Fruit fly (Drosophila melanogaster) whole organism, embryonic: ENCODE data around the gene pHCl-1.

Experiments used
- B-H1 ChIP-seq: fragments of 200-800 bp; sonication (Bioruptor generic); IDR thresholded peaks from 3 replicates; pipeline ENCODE4 v1.3.6; 2022; ENCODE audit warnings: missing biosample characterization, missing genetic modification characterization
- CG11696 ChIP-seq: fragments of 200-800 bp; sonication (Bioruptor generic); IDR thresholded peaks from 2 replicates; pipeline ENCODE4 v1.3.6; 2022; ENCODE audit warnings: missing biosample characterization, missing genetic modification characterization
- CG11723 ChIP-seq: fragments of 200-800 bp; sonication (Bioruptor generic); optimal IDR thresholded peaks from 2 replicates; lab custom pipeline; 2017; ENCODE audit warnings: missing biosample characterization, mild to moderate bottlenecking, missing genetic modification characterization
- CG12071 ChIP-seq: fragments of 200-800 bp; sonication (Bioruptor generic); optimal IDR thresholded peaks from 3 replicates; lab custom pipeline; 2018; ENCODE audit warnings: missing biosample characterization, mild to moderate bottlenecking, missing genetic modification characterization
- CG13296 ChIP-seq: fragments of 200-800 bp; sonication (Bioruptor generic); optimal IDR thresholded peaks from 3 replicates; lab custom pipeline; 2018; ENCODE audit warnings: missing biosample characterization, mild to moderate bottlenecking, missing genetic modification characterization
- CG13424 ChIP-seq: fragments of 200-800 bp; sonication (Bioruptor generic); optimal IDR thresholded peaks from 2 replicates; lab custom pipeline; 2019; ENCODE audit warnings: missing biosample characterization, mild to moderate bottlenecking, missing genetic modification characterization, moderate library complexity
- CG14860 ChIP-seq: fragments of 200-800 bp; sonication (Bioruptor generic); IDR thresholded peaks from 3 replicates; pipeline ENCODE4 v1.3.6; 2022; ENCODE audit warnings: missing biosample characterization, missing genetic modification characterization; ENCODE audit not compliant: partially characterized antibody
- CG16813 ChIP-seq: fragments of 200-800 bp; sonication (Bioruptor generic); IDR thresholded peaks from 3 replicates; pipeline ENCODE4 v1.3.6; 2022; ENCODE audit warnings: missing biosample characterization, missing genetic modification characterization; ENCODE audit not compliant: partially characterized antibody
- CG16815 ChIP-seq: fragments of 200-800 bp; sonication (Bioruptor generic); optimal IDR thresholded peaks from 3 replicates; lab custom pipeline; 2017; ENCODE audit warnings: missing biosample characterization, mild to moderate bottlenecking, missing genetic modification characterization
- CG17359 ChIP-seq: fragments of 200-800 bp; sonication (Bioruptor generic); optimal IDR thresholded peaks from 3 replicates; lab custom pipeline; 2018; ENCODE audit warnings: missing biosample characterization, mild to moderate bottlenecking, missing genetic modification characterization, moderate library complexity
- CG17912 ChIP-seq: fragments of 200-800 bp; sonication (Bioruptor generic); optimal IDR thresholded peaks from 2 replicates; lab custom pipeline; 2018; ENCODE audit warnings: missing biosample characterization, mild to moderate bottlenecking, missing genetic modification characterization
- CG2129 ChIP-seq: fragments of 200-800 bp; sonication (Bioruptor generic); IDR thresholded peaks from 2 replicates; pipeline ENCODE4 v1.3.6; 2022; ENCODE audit warnings: missing biosample characterization, missing genetic modification characterization; ENCODE audit not compliant: partially characterized antibody
- CG2875 ChIP-seq: fragments of 200-800 bp; sonication (Bioruptor generic); optimal IDR thresholded peaks from 2 replicates; lab custom pipeline; 2017; ENCODE audit warnings: missing biosample characterization, mild to moderate bottlenecking, missing genetic modification characterization, missing genetic modification reagents
- CG2889 ChIP-seq: fragments of 200-800 bp; sonication (Bioruptor generic); IDR thresholded peaks from 3 replicates; pipeline ENCODE4 v1.3.6; 2022; ENCODE audit warnings: missing biosample characterization, missing genetic modification characterization
- CG30403 ChIP-seq: fragments of 200-800 bp; sonication (Bioruptor generic); optimal IDR thresholded peaks from 3 replicates; lab custom pipeline; 2016; ENCODE audit warnings: missing biosample characterization, missing genetic modification characterization
- CG33213 ChIP-seq: fragments of 200-800 bp; sonication (Bioruptor generic); optimal IDR thresholded peaks from 3 replicates; lab custom pipeline; 2016; ENCODE audit warnings: missing biosample characterization, missing genetic modification characterization
- CG4404 ChIP-seq: fragments of 200-800 bp; sonication (Bioruptor generic); IDR thresholded peaks from 2 replicates; pipeline ENCODE4 v1.3.6; 2022; ENCODE audit warnings: missing biosample characterization, missing genetic modification characterization
- CG6689 ChIP-seq: fragments of 200-800 bp; sonication (Bioruptor generic); IDR thresholded peaks from 2 replicates; pipeline ENCODE4 v1.3.6; 2022; ENCODE audit warnings: missing biosample characterization, missing genetic modification characterization
- CG7372 ChIP-seq: fragments of 200-800 bp; sonication (Bioruptor generic); IDR thresholded peaks from 2 replicates; pipeline ENCODE4 v1.3.6; 2022; ENCODE audit warnings: missing biosample characterization, missing genetic modification characterization
- CG7987 ChIP-seq: fragments of 200-800 bp; sonication (Bioruptor generic); optimal IDR thresholded peaks from 2 replicates; lab custom pipeline; 2018; ENCODE audit warnings: missing biosample characterization, mild to moderate bottlenecking, missing genetic modification characterization, moderate library complexity
- CG8281 ChIP-seq: fragments of 200-800 bp; sonication (Bioruptor generic); optimal IDR thresholded peaks from 2 replicates; lab custom pipeline; 2018; ENCODE audit warnings: missing biosample characterization, mild to moderate bottlenecking, missing genetic modification characterization, moderate library complexity
- CTCF ChIP-seq: fragments of 200-800 bp; sonication (Bioruptor generic); optimal IDR thresholded peaks from 2 replicates; lab custom pipeline; 2017; ENCODE audit warnings: missing biosample characterization, mild to moderate bottlenecking, missing genetic modification characterization, moderate library complexity
- Camta ChIP-seq: fragments of 200-800 bp; sonication (Bioruptor generic); optimal IDR thresholded peaks from 2 replicates; lab custom pipeline; 2016; ENCODE audit warnings: missing biosample characterization, missing genetic modification characterization
- ERR ChIP-seq: fragments of 200-800 bp; sonication (Bioruptor generic); optimal IDR thresholded peaks from 2 replicates; lab custom pipeline; 2016; ENCODE audit warnings: missing biosample characterization, missing genetic modification characterization
- GATAe ChIP-seq: fragments of 200-800 bp; sonication (Bioruptor generic); conservative IDR thresholded peaks from 2 replicates; pipeline ENCODE4 v1.3.6; 2022; ENCODE audit warnings: missing biosample characterization, missing genetic modification characterization
- HLH3B ChIP-seq: fragments of 200-800 bp; sonication (Bioruptor generic); IDR thresholded peaks from 2 replicates; pipeline ENCODE4 v1.3.6; 2022; ENCODE audit warnings: missing biosample characterization, missing genetic modification characterization
- HLH4C ChIP-seq: fragments of 200-800 bp; sonication (Bioruptor generic); IDR thresholded peaks from 3 replicates; pipeline ENCODE4 v1.3.6; 2022; ENCODE audit warnings: missing biosample characterization, missing genetic modification characterization; ENCODE audit not compliant: partially characterized antibody
- Hmx ChIP-seq: fragments of 200-800 bp; sonication (Bioruptor generic); optimal IDR thresholded peaks from 2 replicates; lab custom pipeline; 2016; ENCODE audit warnings: missing biosample characterization, missing genetic modification characterization
- Kr ChIP-seq: fragments of 200-800 bp; sonication (Bioruptor generic); optimal IDR thresholded peaks from 2 replicates; lab custom pipeline; 2017; ENCODE audit warnings: missing biosample characterization, mild to moderate bottlenecking, missing genetic modification characterization
- MBD-R2 ChIP-seq: fragments of 200-800 bp; sonication (Bioruptor generic); IDR thresholded peaks from 2 replicates; pipeline ENCODE4 v1.3.6; 2022; ENCODE audit warnings: missing biosample characterization, missing genetic modification characterization
- Max ChIP-seq: fragments of 200-800 bp; sonication (Bioruptor generic); optimal IDR thresholded peaks from 2 replicates; lab custom pipeline; 2016; ENCODE audit warnings: missing biosample characterization, mild to moderate bottlenecking, missing genetic modification characterization
- NFAT ChIP-seq: fragments of 200-800 bp; sonication (Bioruptor generic); IDR thresholded peaks from 2 replicates; pipeline ENCODE4 v1.3.6; 2022; ENCODE audit warnings: missing biosample characterization, missing genetic modification characterization
- Oaz ChIP-seq: fragments of 200-800 bp; sonication (Bioruptor generic); IDR thresholded peaks from 2 replicates; pipeline ENCODE4 v1.3.6; 2022; ENCODE audit warnings: missing biosample characterization, missing genetic modification characterization
- Optix ChIP-seq: fragments of 200-800 bp; sonication (Bioruptor generic); IDR thresholded peaks from 3 replicates; pipeline ENCODE4 v1.3.6; 2022; ENCODE audit warnings: missing biosample characterization, missing genetic modification characterization
- Rx ChIP-seq: fragments of 200-800 bp; sonication (Bioruptor generic); IDR thresholded peaks from 2 replicates; pipeline ENCODE4 v1.3.6; 2022; ENCODE audit warnings: missing biosample characterization, missing genetic modification characterization
- Taf1 ChIP-seq: fragments of 200-800 bp; sonication (Bioruptor generic); IDR thresholded peaks from 2 replicates; pipeline ENCODE4 v1.3.6; 2022; ENCODE audit warnings: missing biosample characterization, missing genetic modification characterization
- YL-1 ChIP-seq: fragments of 200-800 bp; sonication (Bioruptor generic); optimal IDR thresholded peaks from 3 replicates; lab custom pipeline; 2017; ENCODE audit warnings: missing biosample characterization, mild to moderate bottlenecking, missing genetic modification characterization
- ac ChIP-seq: fragments of 200-800 bp; sonication (Bioruptor generic); optimal IDR thresholded peaks from 3 replicates; lab custom pipeline; 2017; ENCODE audit warnings: missing biosample characterization, mild to moderate bottlenecking, missing genetic modification characterization
- ap ChIP-seq: fragments of 200-800 bp; sonication (Bioruptor generic); IDR thresholded peaks from 2 replicates; pipeline ENCODE4 v1.3.6; 2022; ENCODE audit warnings: missing biosample characterization, missing genetic modification characterization
- ase ChIP-seq: fragments of 200-800 bp; sonication (Bioruptor generic); IDR thresholded peaks from 3 replicates; pipeline ENCODE4 v1.3.6; 2022; ENCODE audit warnings: missing biosample characterization, missing genetic modification characterization
- bigmax ChIP-seq: fragments of 200-800 bp; sonication (Bioruptor generic); optimal IDR thresholded peaks from 2 replicates; lab custom pipeline; 2018; ENCODE audit warnings: missing biosample characterization, mild to moderate bottlenecking, missing genetic modification characterization
- cato ChIP-seq: fragments of 200-800 bp; sonication (Bioruptor generic); optimal IDR thresholded peaks from 2 replicates; lab custom pipeline; 2016; ENCODE audit warnings: missing biosample characterization, missing genetic modification characterization, borderline replicate concordance
- chif ChIP-seq, 2 experiments: fragments of 200-800 bp; sonication (Bioruptor generic); optimal IDR thresholded peaks; 3 replicates each; lab custom pipeline; 2016; ENCODE audit warnings: missing biosample characterization in 2 of 2, missing genetic modification characterization in 2 of 2
- da ChIP-seq: fragments of 200-800 bp; sonication (Bioruptor generic); optimal IDR thresholded peaks from 2 replicates; lab custom pipeline; 2016; ENCODE audit warnings: missing biosample characterization, missing genetic modification characterization
- ham ChIP-seq: fragments of 200-800 bp; sonication (Bioruptor generic); IDR thresholded peaks from 2 replicates; pipeline ENCODE4 v1.3.6; 2022; ENCODE audit warnings: missing biosample characterization, missing genetic modification characterization
- inv ChIP-seq: fragments of 200-800 bp; sonication (Bioruptor generic); IDR thresholded peaks from 2 replicates; pipeline ENCODE4 v1.3.6; 2022; ENCODE audit warnings: missing biosample characterization, missing genetic modification characterization; ENCODE audit not compliant: partially characterized antibody
- lab ChIP-seq: fragments of 200-800 bp; sonication (Bioruptor generic); optimal IDR thresholded peaks from 3 replicates; lab custom pipeline; 2017; ENCODE audit warnings: missing biosample characterization, missing genetic modification characterization, mild to moderate bottlenecking, moderate library complexity, missing genetic modification reagents
- lilli ChIP-seq: fragments of 200-800 bp; sonication (Bioruptor generic); optimal IDR thresholded peaks from 3 replicates; lab custom pipeline; 2016; ENCODE audit warnings: missing biosample characterization, missing genetic modification characterization
- nmo ChIP-seq: fragments of 200-800 bp; sonication (Bioruptor generic); optimal IDR thresholded peaks from 2 replicates; lab custom pipeline; 2018; ENCODE audit warnings: missing biosample characterization, mild to moderate bottlenecking, missing genetic modification characterization, moderate library complexity
- nom ChIP-seq: fragments of 200-800 bp; sonication (Bioruptor generic); optimal IDR thresholded peaks from 2 replicates; lab custom pipeline; 2017; ENCODE audit warnings: missing biosample characterization, missing genetic modification characterization, mild to moderate bottlenecking, moderate library complexity, missing genetic modification reagents
- tin ChIP-seq: fragments of 200-800 bp; sonication (Bioruptor generic); optimal IDR thresholded peaks from 3 replicates; lab custom pipeline; 2016; ENCODE audit warnings: missing biosample characterization, missing genetic modification characterization

pHCl-1 gene

DNA sequence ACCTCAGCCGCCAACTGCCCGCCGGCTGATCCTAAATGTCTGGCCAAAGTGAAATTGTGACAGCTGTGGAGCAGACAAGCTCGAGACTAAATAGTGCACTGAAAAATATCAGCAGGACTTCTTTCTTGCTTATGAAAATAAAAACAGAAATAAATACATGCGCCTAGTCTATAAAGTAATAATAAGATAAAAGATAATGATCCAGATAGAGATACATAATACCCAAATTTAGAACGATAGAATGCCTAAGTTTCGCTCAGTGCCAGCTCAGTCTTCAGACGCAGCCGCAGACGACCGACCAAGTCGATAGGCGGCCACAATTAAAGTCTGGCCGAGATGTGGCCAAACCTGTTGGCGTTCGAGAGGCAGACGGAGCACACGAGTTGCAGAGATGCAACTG lies 42.0 kb upstream of the pHCl-1 start (continued):
- TF ChIP-seq ERR (GFP tag; lab: Kevin White, UChicago) (no peak), CG17912 (no peak), Camta (peak; percentile 54), CG2875 (GFP tag; lab: Kevin White, UChicago) (peak; percentile 72), nmo (GFP tag; lab: Kevin White, UChicago) (peak; percentile 80), B-H1 (GFP tag; lab: Robert Waterston, UW) (peak; percentile 35; the same call in 2 of the 3 replicates), chif (GFP tag; optimal IDR thresholded peaks at IDR 0.05; lab: Kevin White, UChicago) (peak; percentile 51 to 59), CG6689 (GFP tag; lab: Robert Waterston, UW) (peak; percentile 67), Rx (GFP tag; lab: Robert Waterston, UW) (peak; percentile 16; the same call in 1 of the 2 replicates), lilli (peak; percentile 44), bigmax (no peak), CG14860 (GFP tag; lab: Robert Waterston, UW) (no peak), CG8281 (tag; lab: Kevin White, UChicago) (no peak), Kr (no peak), ac (GFP tag; lab: Kevin White, UChicago) (no peak), CG13424 (tag; lab: Kevin White, UChicago) (peak; percentile 80), CG11696 (no peak), CG4404 (GFP tag; lab: Robert Waterston, UW) (no peak), YL-1 (GFP tag; lab: Kevin White, UChicago) (no peak), Hmx (GFP tag; lab: Kevin White, UChicago) (no peak), cato (GFP tag; lab: Kevin White, UChicago) (peak; percentile 31), Optix (GFP tag; lab: Robert Waterston, UW) (peak; percentile 52; the same call in 1 of the 3 replicates), CG13296 (GFP tag; lab: Kevin White, UChicago) (no peak), Oaz (GFP tag; lab: Robert Waterston, UW) (0 out of 2 replicates have a peak, but pooled peaks have one; percentile 26), da (GFP tag; lab: Kevin White, UChicago) (no peak), CG30403 (GFP tag; lab: Kevin White, UChicago) (peak; percentile 64), NFAT (GFP tag; lab: Robert Waterston, UW) (0 out of 2 replicates have a peak, but pooled peaks have one; percentile 17), CTCF (GFP tag; lab: Kevin White, UChicago) (no peak), CG11723 (GFP tag; lab: Kevin White, UChicago) (peak; percentile 41), nom (no peak), CG17359 (tag; lab: Kevin White, UChicago) (peak; percentile 90), GATAe (no peak), inv (GFP tag; lab: Robert Waterston, UW) (no peak), HLH3B (GFP tag; lab: Robert Waterston, UW) (peak; percentile 78), HLH4C (no peak), Max (peak; percentile 34), CG2889 (GFP tag; lab: Robert Waterston, UW) (0 out of 3 replicates have a peak, but pooled peaks have one; percentile 41), MBD-R2 (no peak), CG16815 (GFP tag; lab: Kevin White, UChicago) (no peak), CG16813 (no peak), Taf1 (GFP tag; lab: Robert Waterston, UW) (no peak), CG12071 (GFP tag; lab: Kevin White, UChicago) (no peak), tin (peak; percentile 70), CG7372 (GFP tag; lab: Robert Waterston, UW) (0 out of 2 replicates have a peak, but pooled peaks have one; percentile 37), CG2129 (GFP tag; lab: Robert Waterston, UW) (no peak), CG7987 (GFP tag; lab: Kevin White, UChicago) (no peak), ham (GFP tag; lab: Robert Waterston, UW) (no peak), ase (GFP tag; lab: Robert Waterston, UW) (peak; percentile 62; the same call in 2 of the 3 replicates), CG33213 (GFP tag; lab: Kevin White, UChicago) (peak; percentile 17), ap (peak; percentile 52; the same call in 1 of the 2 replicates), lab (GFP tag; lab: Kevin White, UChicago) (peak; percentile 53)
